Fruit fly (Drosophila melanogaster) whole organism, pupa: ENCODE measurements around the gene tex.

Experiments
- CG13204 ChIP-seq: fragments of 200-800 bp; sonication (Bioruptor generic); optimal IDR thresholded peaks from 2 replicates; lab custom pipeline; 2018; ENCODE audit warnings: missing biosample characterization, mild to moderate bottlenecking, missing genetic modification characterization, moderate library complexity
- CG34367 ChIP-seq: fragments of 200-800 bp; sonication (Bioruptor generic); optimal IDR thresholded peaks from 2 replicates; lab custom pipeline; 2018; ENCODE audit warnings: missing biosample characterization, mild to moderate bottlenecking, missing genetic modification characterization
- CG9948 ChIP-seq: fragments of 200-800 bp; sonication (Bioruptor generic); optimal IDR thresholded peaks from 2 replicates; lab custom pipeline; 2018; ENCODE audit warnings: missing biosample characterization, mild to moderate bottlenecking, missing genetic modification characterization, moderate library complexity
- fd96Ca ChIP-seq: fragments of 200-800 bp; sonication (Bioruptor generic); IDR thresholded peaks from 3 replicates; pipeline ENCODE4 v1.3.6; 2022; ENCODE audit warnings: missing biosample characterization, missing genetic modification characterization

DNA sequence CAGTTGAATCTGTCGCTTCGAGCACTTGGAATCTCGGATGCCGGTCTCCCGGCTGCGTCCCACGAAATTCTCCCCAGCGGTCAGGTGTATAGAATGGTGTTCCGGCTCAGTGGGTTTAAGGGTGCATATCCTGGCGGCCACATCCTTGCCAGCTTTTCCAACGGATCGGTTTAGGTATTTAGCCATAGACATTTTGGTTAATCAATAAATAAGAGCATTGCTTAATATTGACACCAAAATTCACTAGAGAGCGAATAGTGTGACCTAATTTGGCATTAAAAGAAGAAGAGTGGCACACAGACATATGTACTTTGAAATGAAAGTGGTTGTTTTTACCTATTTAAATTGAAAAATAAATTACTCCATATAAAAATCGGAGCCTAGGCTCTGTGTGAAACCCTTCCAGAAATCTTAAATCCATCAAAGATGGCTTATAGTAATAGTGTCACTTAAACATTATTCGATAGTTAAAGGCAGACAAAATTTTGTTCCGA is 34.9 kb upstream of the tex start, which contains the start of the genes PNKP and COX7AL:
- TF ChIP-seq CG9948 (tag; lab: Kevin White, UChicago) (no peak), CG13204 (GFP tag; lab: Kevin White, UChicago) (no peak), fd96Ca (no peak), CG34367 (no peak)
